Worm (Caenorhabditis elegans) whole organism, L2 larva: ENCODE data around the gene slo-1.

Source experiments
- C34F6.9 ChIP-seq: fragments of 150-350 bp; optimal IDR thresholded peaks from 2 replicates; lab custom pipeline; 2014; ENCODE audit warnings: missing biosample characterization, missing genetic modification characterization
- alr-1 ChIP-seq: fragments of 150-350 bp; optimal IDR thresholded peaks from 2 replicates; lab custom pipeline; 2014; ENCODE audit warnings: missing biosample characterization, missing genetic modification characterization
- ama-1 ChIP-seq: fragments of 150-350 bp; optimal IDR thresholded peaks from 2 replicates; lab custom pipeline; 2018; ENCODE audit warnings: inconsistent platforms
- blmp-1 ChIP-seq: sonication (generic microtip); optimal IDR thresholded peaks from 2 replicates; lab custom pipeline; 2017; ENCODE audit warnings: missing genetic modification characterization, mild to moderate bottlenecking, missing compliant biosample characterization, antibody characterized with exemption, moderate library complexity; ENCODE audit not compliant: insufficient read depth
- fos-1 ChIP-seq: fragments of 150-350 bp; optimal IDR thresholded peaks from 2 replicates; lab custom pipeline; 2014; ENCODE audit warnings: missing biosample characterization, missing genetic modification characterization
- mab-5 ChIP-seq: fragments of 150-350 bp; optimal IDR thresholded peaks from 2 replicates; lab custom pipeline; 2014; ENCODE audit warnings: missing biosample characterization, missing genetic modification characterization
- mbf-1 ChIP-seq: sonication (generic microtip); optimal IDR thresholded peaks from 2 replicates; lab custom pipeline; 2017; ENCODE audit warnings: missing biosample characterization, missing genetic modification characterization
- mdl-1 ChIP-seq, 2 experiments: fragments of 150-350 bp in 1 of 2; sonication (generic microtip) in 1 of 2; optimal IDR thresholded peaks; 2 replicates each; lab custom pipeline; 2017; ENCODE audit warnings: missing biosample characterization in 2 of 2, missing genetic modification characterization in 2 of 2
- nhr-11 ChIP-seq: fragments of 150-350 bp; optimal IDR thresholded peaks from 2 replicates; lab custom pipeline; 2014; ENCODE audit warnings: missing biosample characterization, missing genetic modification characterization
- ztf-11 ChIP-seq: sonication (generic microtip); optimal IDR thresholded peaks from 2 replicates; lab custom pipeline; 2017; ENCODE audit warnings: missing biosample characterization, missing genetic modification characterization
- ztf-4 ChIP-seq: fragments of 150-350 bp; optimal IDR thresholded peaks from 2 replicates; lab custom pipeline; 2014; ENCODE audit warnings: missing biosample characterization, missing genetic modification characterization

Gene slo-1

DNA sequence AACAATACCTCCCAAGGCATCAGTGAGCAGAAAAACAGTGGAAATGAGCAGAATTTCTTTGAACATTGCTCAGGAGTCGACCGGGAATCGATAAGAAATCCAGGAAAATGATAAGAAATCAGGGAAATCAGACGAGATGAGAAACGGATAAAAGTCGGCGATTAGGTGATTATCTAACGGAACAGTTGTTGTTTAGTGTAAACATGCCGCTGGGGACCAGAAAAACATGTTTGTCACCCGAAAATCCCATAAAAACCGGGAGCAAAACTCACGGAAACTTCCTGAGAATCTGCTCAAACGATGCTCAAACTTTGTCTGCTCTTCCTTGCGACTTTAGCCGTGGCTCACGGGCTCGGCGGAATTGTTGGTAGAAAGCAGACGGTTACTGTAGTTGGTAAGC lies 64.4 kb downstream of the slo-1 start, which contains the start of the genes ttr-24 and ttr-25:
ttr-24 (minus strand) TSS at position 156 of the 400 bp plus-strand sequence.
ttr-25 (plus strand) TSS at position 227 of the 400 bp plus-strand sequence.
- TF ChIP-seq mbf-1 (tag; lab: Kevin White, UChicago): no peak
- no peak for TF ChIP-seq blmp-1 (tag; lab: Kevin White, UChicago)
- TF ChIP-seq nhr-11 (tag; lab: Kevin White, UChicago): no peak
- no peak for TF ChIP-seq C34F6.9 (tag; lab: Kevin White, UChicago)
- TF ChIP-seq mdl-1 (tag; optimal IDR thresholded peaks at IDR 0.05; lab: Kevin White, UChicago): no peak
- TF ChIP-seq ama-1 (lab: Kevin White, UChicago): no peak
- TF ChIP-seq alr-1: no peak
- TF ChIP-seq ztf-11 (tag; lab: Kevin White, UChicago): no peak
- no peak for TF ChIP-seq fos-1 (tag; lab: Kevin White, UChicago)
- TF ChIP-seq ztf-4 (tag; lab: Kevin White, UChicago): no peak
- no peak for TF ChIP-seq mab-5 (tag; lab: Kevin White, UChicago)
